Worm (Caenorhabditis elegans): ENCODE data around the gene C06A1.6.
A peak's percentile ranks its signal among the peaks of the same experiment; 100 is the strongest.

C06A1.6 gene

ce11 chrII:10551985-10552736 is 12.3 kb downstream of the C06A1.6 start (continued):
- TF ChIP-seq mes-2 (tag; optimal IDR thresholded peaks at IDR 0.05; ENCODE audit: poor library complexity, severe bottlenecking), result peak; percentile 83
- no peak for TF ChIP-seq daf-19 (GFP tag; conservative IDR thresholded peaks at IDR 0.05)
- TF ChIP-seq nhr-102 (tag; optimal IDR thresholded peaks at IDR 0.05), result peak; percentile 72
- peak; percentile 95 for TF ChIP-seq nhr-48 (tag; optimal IDR thresholded peaks at IDR 0.05)
- TF ChIP-seq ceh-20 (GFP tag; IDR thresholded peaks at IDR 0.05), result peak; percentile 70
- peak; percentile 81 for TF ChIP-seq nhr-25 (tag; optimal IDR thresholded peaks at IDR 0.05; ENCODE audit: borderline replicate concordance, insufficient read depth)
- TF ChIP-seq aha-1 (tag), result peak; percentile 99
- peak; percentile 70 for TF ChIP-seq F37D6.2 (tag; optimal IDR thresholded peaks at IDR 0.05)
- no peak for TF ChIP-seq F10B5.3 (tag; optimal IDR thresholded peaks at IDR 0.05)
- TF ChIP-seq ztf-11 (tag; optimal IDR thresholded peaks at IDR 0.05), result no peak
- no peak for TF ChIP-seq lin-15B (tag; optimal IDR thresholded peaks at IDR 0.05)
- TF ChIP-seq fkh-10 (GFP tag; optimal IDR thresholded peaks at IDR 0.05), result peak; percentile 91
- no peak for TF ChIP-seq dmd-8 (GFP tag; IDR thresholded peaks at IDR 0.05)
- no peak for TF ChIP-seq ceh-62 (tag; optimal IDR thresholded peaks at IDR 0.05)
- peak; percentile 64 for TF ChIP-seq dpl-1 (GFP tag; optimal IDR thresholded peaks at IDR 0.05)
- peak; percentile 80 for TF ChIP-seq hmg-1.1 (GFP tag; IDR thresholded peaks at IDR 0.05)
- TF ChIP-seq fos-1 (tag; optimal IDR thresholded peaks at IDR 0.05), result peak; percentile 66
- no peak for TF ChIP-seq zip-11 (GFP tag; IDR thresholded peaks at IDR 0.05)
- TF ChIP-seq dve-1 (tag; optimal IDR thresholded peaks at IDR 0.05; ENCODE audit: insufficient read depth), result peak; percentile 96
- no peak for TF ChIP-seq lir-3 (tag; optimal IDR thresholded peaks at IDR 0.05)
- TF ChIP-seq lsy-2 (tag; optimal IDR thresholded peaks at IDR 0.05), result peak; percentile 76 to 92
- TF ChIP-seq gei-8 (GFP tag; optimal IDR thresholded peaks at IDR 0.05), result peak; percentile 74
- no peak for TF ChIP-seq dmd-9 (GFP tag; IDR thresholded peaks at IDR 0.05)
- no peak for TF ChIP-seq snpc-4 (tag; optimal IDR thresholded peaks at IDR 0.05)
- no peak for TF ChIP-seq aly-2 (tag; optimal IDR thresholded peaks at IDR 0.05)
- TF ChIP-seq zfp-2 (tag; optimal IDR thresholded peaks at IDR 0.05), result no peak
- peak; percentile 77 for TF ChIP-seq egl-43 (GFP tag; IDR thresholded peaks at IDR 0.05)
- no peak for TF ChIP-seq ceh-44 (GFP tag; IDR thresholded peaks at IDR 0.05)
- 0 out of 2 replicates have a peak, but pooled peaks have one; percentile 18 for TF ChIP-seq lim-7 (GFP tag; IDR thresholded peaks at IDR 0.05)
- TF ChIP-seq nhr-28 (tag; optimal IDR thresholded peaks at IDR 0.05), result peak; percentile 90

ce11 chrII:10550872-10551647 is 13.4 kb downstream of the C06A1.6 start:
- TF ChIP-seq ama-1 (optimal IDR thresholded peaks at IDR 0.05), result peak; percentile 79
- TF ChIP-seq rbr-2 (tag; optimal IDR thresholded peaks at IDR 0.05), result peak; percentile 14
- no peak for TF ChIP-seq attf-4 (tag; optimal IDR thresholded peaks at IDR 0.05)
- peak; percentile 31 for TF ChIP-seq mep-1 (tag; optimal IDR thresholded peaks at IDR 0.05)
- TF ChIP-seq madf-5 (GFP tag; IDR thresholded peaks at IDR 0.05), result 0 out of 4 replicates have a peak, but pooled peaks of 1 of the 2 experiments have one; percentile 7
- peak in 1 of 2 experiments; percentile 91 for TF ChIP-seq unc-62 (GFP tag; optimal IDR thresholded peaks at IDR 0.05 in 1 of 2)
- no peak for TF ChIP-seq unc-62 (tag; optimal IDR thresholded peaks at IDR 0.05)
- TF ChIP-seq nhr-11 (tag; optimal IDR thresholded peaks at IDR 0.05), result peak; percentile 25
- TF ChIP-seq mdl-1 (tag; optimal IDR thresholded peaks at IDR 0.05), result peak in 1 of 2 experiments; percentile 15
- peak; percentile 92 for TF ChIP-seq aha-1 (tag)
- no peak for TF ChIP-seq nhr-10 (tag; optimal IDR thresholded peaks at IDR 0.05)
- peak; percentile 14 for TF ChIP-seq hlh-30 (tag; optimal IDR thresholded peaks at IDR 0.05; ENCODE audit: insufficient read depth)
- no peak for TF ChIP-seq aly-2 (tag; optimal IDR thresholded peaks at IDR 0.05)
- TF ChIP-seq nhr-28 (tag; optimal IDR thresholded peaks at IDR 0.05), result no peak
- no peak; the same call in 1 of the 2 replicates for TF ChIP-seq lin-29 (GFP tag; IDR thresholded peaks at IDR 0.05)
- TF ChIP-seq nhr-25 (tag; optimal IDR thresholded peaks at IDR 0.05; ENCODE audit: borderline replicate concordance, insufficient read depth), result no peak
- 0 out of 2 replicates have a peak, but pooled peaks have one; percentile 16 for TF ChIP-seq madf-9 (GFP tag; conservative IDR thresholded peaks at IDR 0.05)
